Fruit fly (Drosophila melanogaster): ENCODE results near the gene Dora.
A peak's percentile ranks its signal among the peaks of the same experiment; 100 is the strongest.

Dora gene

dm6 chrX:18857916-18858315, 5.8 kb upstream of the Dora start, which contains the start of gene Usp39 (continued):
- TF ChIP-seq OdsH (GFP tag; optimal IDR thresholded peaks at IDR 0.05): no peak
- peak; percentile 33 for TF ChIP-seq esn (GFP tag; optimal IDR thresholded peaks at IDR 0.05)
- no peak for TF ChIP-seq CG1621 (tag; optimal IDR thresholded peaks at IDR 0.05)
- TF ChIP-seq CG31627 (GFP tag; optimal IDR thresholded peaks at IDR 0.05): peak; percentile 31
- no peak for TF ChIP-seq spab (GFP tag; optimal IDR thresholded peaks at IDR 0.05)

- TF ChIP-seq CG6163 (GFP tag; IDR thresholded peaks at IDR 0.05): no peak
- TF ChIP-seq Blimp-1 (GFP tag; optimal IDR thresholded peaks at IDR 0.05): no peak
- TF ChIP-seq CG6808 (GFP tag; optimal IDR thresholded peaks at IDR 0.05): no peak
- TF ChIP-seq Sox14 (GFP tag; optimal IDR thresholded peaks at IDR 0.05): no peak
- TF ChIP-seq CG8119 (GFP tag; IDR thresholded peaks at IDR 0.05): no peak
- TF ChIP-seq Sox15 (GFP tag; optimal IDR thresholded peaks at IDR 0.05): no peak
- no peak for TF ChIP-seq salr (GFP tag; optimal IDR thresholded peaks at IDR 0.05)
- TF ChIP-seq CG11902 (GFP tag; optimal IDR thresholded peaks at IDR 0.05): no peak
- no peak for TF ChIP-seq dsx (GFP tag; optimal IDR thresholded peaks at IDR 0.05; ENCODE audit: poor library complexity, severe bottlenecking)
- TF ChIP-seq Sox102F (GFP tag; optimal IDR thresholded peaks at IDR 0.05): no peak
- TF ChIP-seq CG9139 (GFP tag; optimal IDR thresholded peaks at IDR 0.05): no peak
- TF ChIP-seq CG6854 (GFP tag; optimal IDR thresholded peaks at IDR 0.05): no peak
- TF ChIP-seq net (GFP tag; optimal IDR thresholded peaks at IDR 0.05): no peak
Observed at dm6 chrX:18860074-18860473, 3.7 kb upstream of the Dora start, which contains the start of gene CG32544. TSS of gene CG32544 (plus strand) at chrX:18860284.

- TF ChIP-seq Eip78C (GFP tag) (peak; percentile 53), CG6808 (GFP tag; optimal IDR thresholded peaks at IDR 0.05) (no peak), CG9139 (GFP tag; optimal IDR thresholded peaks at IDR 0.05) (no peak), CG6163 (GFP tag; IDR thresholded peaks at IDR 0.05) (peak; percentile 54; the same call in 1 of the 3 replicates), svp (GFP tag) (no peak), Lpt (GFP tag; optimal IDR thresholded peaks at IDR 0.05) (peak; percentile 0), fkh (GFP tag; optimal IDR thresholded peaks at IDR 0.05) (peak; percentile 45), CG6854 (GFP tag; optimal IDR thresholded peaks at IDR 0.05) (peak; percentile 24)
Observed at dm6 chrX:18864483-18865358, 971 bp downstream of the Dora start.

- no peak for TF ChIP-seq CG32006 (GFP tag; optimal IDR thresholded peaks at IDR 0.05)
- 0 out of 3 replicates have a peak, but pooled peaks have one; percentile 16 for TF ChIP-seq CG6163 (GFP tag; IDR thresholded peaks at IDR 0.05)
- peak; percentile 10 for TF ChIP-seq spab (GFP tag; optimal IDR thresholded peaks at IDR 0.05)
- no peak for TF ChIP-seq CG3032 (tag; optimal IDR thresholded peaks at IDR 0.05)
- no peak for TF ChIP-seq lz (GFP tag; optimal IDR thresholded peaks at IDR 0.05)
- peak; percentile 63 for TF ChIP-seq CG6808 (GFP tag; optimal IDR thresholded peaks at IDR 0.05)
- no peak for TF ChIP-seq CG8119 (GFP tag; IDR thresholded peaks at IDR 0.05)
- TF ChIP-seq ss (GFP tag; optimal IDR thresholded peaks at IDR 0.05): peak; percentile 77 to 81
- no peak for TF ChIP-seq fd85E (GFP tag; optimal IDR thresholded peaks at IDR 0.05)
- no peak for TF ChIP-seq Sox15 (GFP tag; optimal IDR thresholded peaks at IDR 0.05)
- TF ChIP-seq CG8632 (GFP tag; optimal IDR thresholded peaks at IDR 0.05): no peak
- no peak for TF ChIP-seq CG11294 (GFP tag; IDR thresholded peaks at IDR 0.05)
- no peak for TF ChIP-seq Eip93F (GFP tag; optimal IDR thresholded peaks at IDR 0.05)
- TF ChIP-seq Sox102F (GFP tag; optimal IDR thresholded peaks at IDR 0.05): no peak
- TF ChIP-seq CG6854 (GFP tag; optimal IDR thresholded peaks at IDR 0.05): no peak
- no peak for TF ChIP-seq Hr4 (GFP tag; optimal IDR thresholded peaks at IDR 0.05)
- TF ChIP-seq Hr39 (GFP tag; optimal IDR thresholded peaks at IDR 0.05): no peak
- no peak for TF ChIP-seq OdsH (GFP tag; optimal IDR thresholded peaks at IDR 0.05)
- TF ChIP-seq eg (GFP tag; IDR thresholded peaks at IDR 0.05): no peak
- peak; percentile 59 for TF ChIP-seq CG9139 (GFP tag; optimal IDR thresholded peaks at IDR 0.05)
- no peak for TF ChIP-seq vri (GFP tag; optimal IDR thresholded peaks at IDR 0.05)
- no peak for TF ChIP-seq Met (GFP tag; optimal IDR thresholded peaks at IDR 0.05)
- TF ChIP-seq CG11902 (GFP tag; optimal IDR thresholded peaks at IDR 0.05): no peak
- peak; percentile 0 for TF ChIP-seq Sox14 (GFP tag; optimal IDR thresholded peaks at IDR 0.05)
- no peak for TF ChIP-seq dsx (GFP tag; optimal IDR thresholded peaks at IDR 0.05; ENCODE audit: poor library complexity, severe bottlenecking)
- no peak for TF ChIP-seq dac (GFP tag; optimal IDR thresholded peaks at IDR 0.05)
- no peak for TF ChIP-seq net (GFP tag; optimal IDR thresholded peaks at IDR 0.05)
- TF ChIP-seq Ets96B (tag; optimal IDR thresholded peaks at IDR 0.05): no peak
- no peak for TF ChIP-seq Eip75B (GFP tag; optimal IDR thresholded peaks at IDR 0.05)
- no peak for TF ChIP-seq CG34406 (GFP tag; optimal IDR thresholded peaks at IDR 0.05)
- no peak for TF ChIP-seq Hr38 (GFP tag; optimal IDR thresholded peaks at IDR 0.05)
- TF ChIP-seq achi (GFP tag; optimal IDR thresholded peaks at IDR 0.05): no peak
Observed at dm6 chrX:18866289-18866832, 2.6 kb downstream of the Dora start.
